Fruit fly (Drosophila melanogaster) whole organism, embryonic: ENCODE measurements around the gene CG6693.

Experiments used
- Atf3 ChIP-seq: fragments of 200-800 bp; sonication (Bioruptor generic); optimal IDR thresholded peaks from 3 replicates; lab custom pipeline; 2016; ENCODE audit warnings: missing biosample characterization, missing genetic modification characterization
- CG10209 ChIP-seq: fragments of 200-800 bp; sonication (Bioruptor generic); optimal IDR thresholded peaks from 3 replicates; lab custom pipeline; 2017; ENCODE audit warnings: missing biosample characterization, mild to moderate bottlenecking, missing genetic modification characterization, missing genetic modification reagents
- CG10274 ChIP-seq: fragments of 200-800 bp; sonication (Bioruptor generic); optimal IDR thresholded peaks from 3 replicates; lab custom pipeline; 2017; ENCODE audit warnings: missing biosample characterization, mild to moderate bottlenecking, missing genetic modification characterization
- CG11085 ChIP-seq: fragments of 200-800 bp; sonication (Bioruptor generic); IDR thresholded peaks from 2 replicates; pipeline ENCODE4 v1.3.6; 2022; ENCODE audit warnings: missing biosample characterization, missing genetic modification characterization
- CG11696 ChIP-seq: fragments of 200-800 bp; sonication (Bioruptor generic); IDR thresholded peaks from 2 replicates; pipeline ENCODE4 v1.3.6; 2022; ENCODE audit warnings: missing biosample characterization, missing genetic modification characterization
- CG14014 ChIP-seq: fragments of 200-800 bp; sonication (Bioruptor generic); IDR thresholded peaks from 2 replicates; pipeline ENCODE4 v1.3.6; 2022; ENCODE audit warnings: missing biosample characterization, missing genetic modification characterization
- CG14441 ChIP-seq: fragments of 200-800 bp; sonication (Bioruptor generic); IDR thresholded peaks from 2 replicates; pipeline ENCODE4 v1.3.6; 2022; ENCODE audit warnings: missing biosample characterization, missing genetic modification characterization
- CG1603 ChIP-seq: fragments of 200-800 bp; sonication (Bioruptor generic); optimal IDR thresholded peaks from 2 replicates; lab custom pipeline; 2019; ENCODE audit warnings: missing biosample characterization, mild to moderate bottlenecking, missing genetic modification characterization, moderate library complexity
- CG17186 ChIP-seq: fragments of 200-800 bp; sonication (Bioruptor generic); optimal IDR thresholded peaks from 3 replicates; lab custom pipeline; 2017; ENCODE audit warnings: missing biosample characterization, missing genetic modification reagents, missing genetic modification characterization
- CG18262 ChIP-seq: fragments of 200-800 bp; optimal IDR thresholded peaks from 3 replicates; lab custom pipeline; 2019; ENCODE audit warnings: missing biosample characterization, mild to moderate bottlenecking, missing genetic modification characterization, moderate library complexity
- CG2712 ChIP-seq: fragments of 200-800 bp; optimal IDR thresholded peaks from 3 replicates; lab custom pipeline; 2019; ENCODE audit warnings: missing biosample characterization, mild to moderate bottlenecking, missing genetic modification characterization, moderate library complexity
- CG3065 ChIP-seq: fragments of 200-800 bp; sonication (Bioruptor generic); optimal IDR thresholded peaks from 2 replicates; lab custom pipeline; 2016; ENCODE audit warnings: missing biosample characterization, missing genetic modification characterization
- CG31365 ChIP-seq: fragments of 200-800 bp; sonication (Bioruptor generic); optimal IDR thresholded peaks from 2 replicates; lab custom pipeline; 2018; ENCODE audit warnings: missing biosample characterization, mild to moderate bottlenecking, missing genetic modification characterization
- CG3407 ChIP-seq: fragments of 200-800 bp; sonication (Bioruptor generic); optimal IDR thresholded peaks from 2 replicates; lab custom pipeline; 2018; ENCODE audit warnings: missing biosample characterization, mild to moderate bottlenecking, missing genetic modification characterization
- CG34376 ChIP-seq: fragments of 200-800 bp; sonication (Bioruptor generic); optimal IDR thresholded peaks from 2 replicates; lab custom pipeline; 2018; ENCODE audit warnings: missing biosample characterization, mild to moderate bottlenecking, missing genetic modification characterization
- CG3726 ChIP-seq: fragments of 200-800 bp; sonication (Bioruptor generic); IDR thresholded peaks from 3 replicates; pipeline ENCODE4, ENCODE4 v1.3.6; 2022; ENCODE audit warnings: missing biosample characterization, missing genetic modification characterization
- CG4360 ChIP-seq: fragments of 200-800 bp; sonication (Bioruptor generic); IDR thresholded peaks from 2 replicates; pipeline ENCODE4 v1.3.6; 2022; ENCODE audit warnings: missing biosample characterization, missing genetic modification characterization
- CG4404 ChIP-seq: fragments of 200-800 bp; sonication (Bioruptor generic); IDR thresholded peaks from 2 replicates; pipeline ENCODE4 v1.3.6; 2022; ENCODE audit warnings: missing biosample characterization, missing genetic modification characterization
- CG6765 ChIP-seq: fragments of 200-800 bp; sonication (Bioruptor generic); optimal IDR thresholded peaks from 3 replicates; lab custom pipeline; 2017; ENCODE audit warnings: missing biosample characterization, mild to moderate bottlenecking, missing genetic modification characterization
- CG7556 ChIP-seq: fragments of 200-800 bp; sonication (Bioruptor generic); optimal IDR thresholded peaks from 2 replicates; lab custom pipeline; 2017; ENCODE audit warnings: missing biosample characterization, mild to moderate bottlenecking, missing genetic modification characterization
- CG7745 ChIP-seq: fragments of 200-800 bp; sonication (Bioruptor generic); optimal IDR thresholded peaks from 2 replicates; lab custom pipeline; 2018; ENCODE audit warnings: missing biosample characterization, mild to moderate bottlenecking, missing genetic modification characterization, moderate library complexity
- CG7963 ChIP-seq: fragments of 200-800 bp; sonication (Bioruptor generic); IDR thresholded peaks from 3 replicates; pipeline ENCODE4 v1.3.6; 2022; ENCODE audit warnings: missing biosample characterization, missing genetic modification characterization; ENCODE audit not compliant: partially characterized antibody
- CG8089 ChIP-seq: fragments of 200-800 bp; sonication (Bioruptor generic); optimal IDR thresholded peaks from 3 replicates; lab custom pipeline; 2016; ENCODE audit warnings: missing biosample characterization, missing genetic modification characterization
- CG8478 ChIP-seq: fragments of >200 bp; optimal IDR thresholded peaks from 2 replicates; lab custom pipeline; 2018
- CG9797 ChIP-seq: fragments of 200-800 bp; sonication (Bioruptor generic); optimal IDR thresholded peaks from 3 replicates; lab custom pipeline; 2018; ENCODE audit warnings: missing biosample characterization, mild to moderate bottlenecking, missing genetic modification characterization
- CkIIα-i1 ChIP-seq: fragments of 200-800 bp; sonication (Bioruptor generic); IDR thresholded peaks from 2 replicates; pipeline ENCODE4 v1.3.6; 2022; ENCODE audit warnings: missing biosample characterization, missing genetic modification characterization
- CrebB ChIP-seq: fragments of 200-800 bp; sonication (Bioruptor generic); optimal IDR thresholded peaks from 3 replicates; lab custom pipeline; 2018; ENCODE audit warnings: missing biosample characterization, mild to moderate bottlenecking, missing genetic modification characterization
- Dll ChIP-seq: fragments of 200-800 bp; sonication (Bioruptor generic); IDR thresholded peaks from 4 replicates; pipeline ENCODE4 v1.3.6; 2022; ENCODE audit warnings: missing biosample characterization, missing genetic modification characterization; ENCODE audit not compliant: partially characterized antibody
- Gsc ChIP-seq: fragments of 200-800 bp; sonication (Bioruptor generic); IDR thresholded peaks from 2 replicates; pipeline ENCODE4 v1.3.6; 2022; ENCODE audit warnings: missing biosample characterization, missing genetic modification characterization
- HLHmδ ChIP-seq: fragments of 200-800 bp; sonication (Bioruptor generic); optimal IDR thresholded peaks from 2 replicates; lab custom pipeline; 2018; ENCODE audit warnings: missing biosample characterization, mild to moderate bottlenecking, missing genetic modification characterization, moderate library complexity
- Hand ChIP-seq: fragments of 200-800 bp; sonication (Bioruptor generic); optimal IDR thresholded peaks from 2 replicates; lab custom pipeline; 2017; ENCODE audit warnings: mild to moderate bottlenecking, missing biosample characterization, missing genetic modification reagents, missing genetic modification characterization
- Meics ChIP-seq: fragments of 200-800 bp; sonication (Bioruptor generic); optimal IDR thresholded peaks from 2 replicates; lab custom pipeline; 2017; ENCODE audit warnings: missing biosample characterization, mild to moderate bottlenecking, missing genetic modification characterization
- Nf-YA ChIP-seq: fragments of 200-800 bp; sonication (Bioruptor generic); IDR thresholded peaks from 2 replicates; pipeline ENCODE4 v1.3.6; 2022; ENCODE audit warnings: missing biosample characterization, missing genetic modification characterization
- bbx ChIP-seq: fragments of 200-800 bp; sonication (Bioruptor generic); IDR thresholded peaks from 2 replicates; pipeline ENCODE4 v1.3.6; 2022; ENCODE audit warnings: missing biosample characterization, missing genetic modification characterization; ENCODE audit not compliant: partially characterized antibody
- chif ChIP-seq, 2 experiments: fragments of 200-800 bp; sonication (Bioruptor generic); optimal IDR thresholded peaks; 3 replicates each; lab custom pipeline; 2016; ENCODE audit warnings: missing biosample characterization in 2 of 2, missing genetic modification characterization in 2 of 2
- dm ChIP-seq: fragments of 200-800 bp; sonication (Bioruptor generic); optimal IDR thresholded peaks from 3 replicates; lab custom pipeline; 2016; ENCODE audit warnings: missing biosample characterization, missing genetic modification characterization
- fd102C ChIP-seq: fragments of 200-800 bp; sonication (Bioruptor generic); optimal IDR thresholded peaks from 2 replicates; lab custom pipeline; 2018; ENCODE audit warnings: missing biosample characterization, mild to moderate bottlenecking, missing genetic modification characterization, moderate library complexity
- fd3F ChIP-seq: fragments of 200-800 bp; sonication (Bioruptor generic); optimal IDR thresholded peaks from 2 replicates; lab custom pipeline; 2018; ENCODE audit warnings: missing biosample characterization, mild to moderate bottlenecking, missing genetic modification characterization, moderate library complexity
- insv ChIP-seq, 2 experiments: fragments of 200-800 bp; sonication (Bioruptor generic); optimal IDR thresholded peaks; 3 replicates each; lab custom pipeline; 2016 to 2018; ENCODE audit warnings: missing biosample characterization in 2 of 2, missing genetic modification characterization in 2 of 2
- lbe ChIP-seq: fragments of 200-800 bp; sonication (Bioruptor generic); optimal IDR thresholded peaks from 2 replicates; lab custom pipeline; 2016; ENCODE audit warnings: missing biosample characterization, mild to moderate bottlenecking, missing genetic modification characterization
- lov ChIP-seq, 2 experiments: fragments of 200-800 bp in 1 of 2; fragments of >200 bp in 1 of 2; sonication (Bioruptor generic) in 1 of 2; IDR thresholded peaks in 1 of 2; optimal IDR thresholded peaks in 1 of 2; 2 replicates in 1 of 2; 3 replicates in 1 of 2; pipeline versions ENCODE4 v1.3.6 to Lab custom; 2017 to 2022; ENCODE audit warnings: missing biosample characterization in 1 of 2, missing genetic modification characterization in 1 of 2
- mirr ChIP-seq: fragments of 200-800 bp; sonication (Bioruptor generic); optimal IDR thresholded peaks from 3 replicates; lab custom pipeline; 2018; ENCODE audit warnings: missing biosample characterization, mild to moderate bottlenecking, missing genetic modification characterization
- pita ChIP-seq: fragments of 200-800 bp; sonication (Bioruptor generic); optimal IDR thresholded peaks from 2 replicates; lab custom pipeline; 2017; ENCODE audit warnings: missing biosample characterization, mild to moderate bottlenecking, missing genetic modification characterization
- schlank ChIP-seq: fragments of 200-800 bp; sonication (Bioruptor generic); optimal IDR thresholded peaks from 2 replicates; lab custom pipeline; 2018; ENCODE audit warnings: missing biosample characterization, mild to moderate bottlenecking, missing genetic modification characterization
- sisA ChIP-seq: fragments of 200-800 bp; sonication (Bioruptor generic); IDR thresholded peaks from 2 replicates; pipeline ENCODE4 v1.3.6; 2022; ENCODE audit warnings: missing biosample characterization, missing genetic modification characterization
- ssp ChIP-seq: fragments of 200-800 bp; sonication (Bioruptor generic); IDR thresholded peaks from 2 replicates; pipeline ENCODE4 v1.3.6; 2022; ENCODE audit warnings: missing biosample characterization, missing genetic modification characterization
- stc ChIP-seq: fragments of 200-800 bp; sonication (Bioruptor generic); IDR thresholded peaks from 2 replicates; pipeline ENCODE4 v1.3.6; 2022; ENCODE audit warnings: missing biosample characterization, missing genetic modification characterization
- twi ChIP-seq: fragments of 200-800 bp; optimal IDR thresholded peaks from 2 replicates; lab custom pipeline; 2019; ENCODE audit warnings: missing biosample characterization, mild to moderate bottlenecking, missing genetic modification characterization, moderate library complexity
- unpg ChIP-seq: fragments of 200-800 bp; sonication (Bioruptor generic); optimal IDR thresholded peaks from 3 replicates; lab custom pipeline; 2018; ENCODE audit warnings: missing biosample characterization, mild to moderate bottlenecking, missing genetic modification characterization, moderate library complexity

CG6693 gene

dm6 chr3R:11216156-11216630 is 5.2 kb downstream of the CG6693 start, which contains the start of the genes RpS25 and CG4820 (continued):
- TF ChIP-seq HLHmδ (GFP tag; lab: Kevin White, UChicago) (peak; percentile 99), insv (GFP tag; optimal IDR thresholded peaks at IDR 0.05; lab: Kevin White, UChicago) (peak in 1 of 2 experiments; percentile 84), CG10209 (peak; percentile 93), CG3726 (GFP tag; lab: Robert Waterston, UW) (no peak), CG7963 (GFP tag; lab: Robert Waterston, UW) (peak; percentile 69; the same call in 1 of the 3 replicates), Dll (peak; percentile 93), dm (GFP tag; lab: Kevin White, UChicago) (peak; percentile 97), CG6765 (GFP tag; lab: Kevin White, UChicago) (peak; percentile 97), CG11696 (peak; percentile 42), CG8089 (GFP tag; lab: Kevin White, UChicago) (peak; percentile 93), CG14441 (peak; percentile 75), CG11085 (GFP tag; lab: Robert Waterston, UW) (peak; percentile 82), CG4360 (0 out of 2 replicates have a peak, but pooled peaks have one; percentile 37), chif (GFP tag; optimal IDR thresholded peaks at IDR 0.05; lab: Kevin White, UChicago) (peak; percentile 75 to 92), CG18262 (tag; lab: Kevin White, UChicago) (peak; percentile 81), CG31365 (tag; lab: Kevin White, UChicago) (peak; percentile 86), CG9797 (peak; percentile 99), CG2712 (peak; percentile 90), CG3407 (GFP tag; lab: Kevin White, UChicago) (peak; percentile 87), CkIIα-i1 (GFP tag; lab: Robert Waterston, UW) (no peak), CG34376 (peak; percentile 99), Nf-YA (GFP tag; lab: Robert Waterston, UW) (peak; percentile 79), schlank (tag; lab: Kevin White, UChicago) (peak; percentile 93), CG4404 (GFP tag; lab: Robert Waterston, UW) (peak; percentile 35; the same call in 1 of the 2 replicates), Meics (GFP tag; lab: Kevin White, UChicago) (peak; percentile 96), CG17186 (GFP tag; lab: Kevin White, UChicago) (peak; percentile 98), sisA (GFP tag; lab: Robert Waterston, UW) (peak; percentile 40; the same call in 1 of the 2 replicates), CrebB (tag; lab: Kevin White, UChicago) (peak; percentile 97), twi (tag; lab: Kevin White, UChicago) (peak; percentile 84), mirr (GFP tag; lab: Kevin White, UChicago) (peak; percentile 98), CG10274 (GFP tag; lab: Kevin White, UChicago) (peak; percentile 88), fd102C (GFP tag; lab: Kevin White, UChicago) (peak; percentile 87), Hand (GFP tag; lab: Kevin White, UChicago) (peak; percentile 81), CG7556 (GFP tag; lab: Kevin White, UChicago) (peak; percentile 75), bbx (GFP tag; lab: Robert Waterston, UW) (peak; percentile 70), CG7745 (peak; percentile 39), Gsc (no peak), lbe (GFP tag; lab: Kevin White, UChicago) (peak; percentile 82), fd3F (GFP tag; lab: Kevin White, UChicago) (peak; percentile 85), lov (optimal IDR thresholded peaks at IDR 0.05; lab: Kevin White, UChicago) (no peak), lov (GFP tag; IDR thresholded peaks at IDR 0.05; lab: Robert Waterston, UW) (peak; percentile 89), pita (GFP tag; lab: Kevin White, UChicago) (no peak), stc (GFP tag; lab: Robert Waterston, UW) (peak; percentile 79), unpg (GFP tag; lab: Kevin White, UChicago) (peak; percentile 86), Atf3 (GFP tag; lab: Kevin White, UChicago) (peak; percentile 86), CG3065 (GFP tag; lab: Kevin White, UChicago) (peak; percentile 74), CG8478 (no peak), CG14014 (GFP tag; lab: Robert Waterston, UW) (peak; percentile 79), CG1603 (peak; percentile 97), ssp (peak; percentile 72)
